Fruit fly (Drosophila melanogaster) whole organism, prepupa: ENCODE data around the gene CG14883.

Source experiments
- CG10669 ChIP-seq: fragments of 200-800 bp; sonication (Bioruptor generic); optimal IDR thresholded peaks from 3 replicates; lab custom pipeline; 2018; ENCODE audit warnings: missing biosample characterization, mild to moderate bottlenecking, missing genetic modification characterization, moderate library complexity
- CG11294 ChIP-seq: fragments of 200-800 bp; sonication (Bioruptor generic); IDR thresholded peaks from 2 replicates; pipeline ENCODE4 v1.3.6; 2022; ENCODE audit warnings: missing biosample characterization, missing genetic modification characterization
- CG11762 ChIP-seq: fragments of 200-800 bp; sonication (Bioruptor generic); optimal IDR thresholded peaks from 3 replicates; lab custom pipeline; 2016; ENCODE audit warnings: missing biosample characterization, missing genetic modification characterization; ENCODE audit not compliant: insufficient read depth
- CG11902 ChIP-seq: fragments of 200-800 bp; sonication (Bioruptor generic); optimal IDR thresholded peaks from 3 replicates; lab custom pipeline; 2016; ENCODE audit warnings: missing biosample characterization, missing genetic modification characterization
- CG15336 ChIP-seq: fragments of 200-800 bp; sonication (Bioruptor generic); IDR thresholded peaks from 2 replicates; pipeline ENCODE4 v1.3.6; 2022; ENCODE audit warnings: missing biosample characterization, missing genetic modification characterization
- CG1621 ChIP-seq: fragments of 200-800 bp; sonication (Bioruptor generic); optimal IDR thresholded peaks from 3 replicates; lab custom pipeline; 2018; ENCODE audit warnings: missing biosample characterization, mild to moderate bottlenecking, missing genetic modification characterization
- CG32006 ChIP-seq: fragments of 200-800 bp; sonication (Bioruptor generic); optimal IDR thresholded peaks from 3 replicates; lab custom pipeline; 2017; ENCODE audit warnings: missing biosample characterization, mild to moderate bottlenecking, missing genetic modification characterization
- CG3919 ChIP-seq: fragments of 200-800 bp; sonication (Bioruptor generic); optimal IDR thresholded peaks from 3 replicates; lab custom pipeline; 2016; ENCODE audit warnings: missing biosample characterization, missing genetic modification characterization
- CG4318 ChIP-seq: fragments of 200-800 bp; sonication (Bioruptor generic); optimal IDR thresholded peaks from 3 replicates; lab custom pipeline; 2017; ENCODE audit warnings: missing biosample characterization, mild to moderate bottlenecking, missing genetic modification characterization
- CG6163 ChIP-seq: fragments of 200-800 bp; sonication (Bioruptor generic); IDR thresholded peaks from 3 replicates; pipeline ENCODE4 v1.3.6; 2022; ENCODE audit warnings: missing biosample characterization, missing genetic modification characterization
- CG6276 ChIP-seq: fragments of 200-800 bp; sonication (Bioruptor generic); optimal IDR thresholded peaks from 2 replicates; lab custom pipeline; 2017; ENCODE audit warnings: missing biosample characterization, mild to moderate bottlenecking, missing genetic modification characterization
- CG6792 ChIP-seq: fragments of 200-800 bp; sonication (Bioruptor generic); optimal IDR thresholded peaks from 3 replicates; lab custom pipeline; 2016; ENCODE audit warnings: missing biosample characterization, missing genetic modification characterization
- CG6808 ChIP-seq: fragments of 200-800 bp; sonication (Bioruptor generic); optimal IDR thresholded peaks from 3 replicates; lab custom pipeline; 2017; ENCODE audit warnings: missing biosample characterization, missing genetic modification characterization, mild to moderate bottlenecking, moderate library complexity, missing genetic modification reagents
- CG6854 ChIP-seq: fragments of 200-800 bp; sonication (Bioruptor generic); optimal IDR thresholded peaks from 2 replicates; lab custom pipeline; 2017; ENCODE audit warnings: missing biosample characterization, mild to moderate bottlenecking, missing genetic modification characterization
- CG7368 ChIP-seq: fragments of 200-800 bp; sonication (Bioruptor generic); optimal IDR thresholded peaks from 3 replicates; lab custom pipeline; 2016; ENCODE audit warnings: missing biosample characterization, missing genetic modification characterization
- CG8632 ChIP-seq: fragments of 200-800 bp; sonication (Bioruptor generic); optimal IDR thresholded peaks from 3 replicates; lab custom pipeline; 2016; ENCODE audit warnings: missing biosample characterization, missing genetic modification characterization
- CG9139 ChIP-seq: fragments of 200-800 bp; sonication (Bioruptor generic); optimal IDR thresholded peaks from 3 replicates; lab custom pipeline; 2017; ENCODE audit warnings: missing biosample characterization, mild to moderate bottlenecking, missing genetic modification characterization
- Eip78C ChIP-seq: fragments of 200-800 bp; sonication (Bioruptor generic); peaks from one replicate; lab custom pipeline; 2016; ENCODE audit warnings: missing biosample characterization, missing genetic modification characterization
- Eip93F ChIP-seq: fragments of 200-800 bp; sonication (Bioruptor generic); optimal IDR thresholded peaks from 2 replicates; lab custom pipeline; 2016; ENCODE audit warnings: missing biosample characterization, mild to moderate bottlenecking, missing genetic modification characterization
- Ets21C ChIP-seq: fragments of 200-800 bp; sonication (Bioruptor generic); optimal IDR thresholded peaks from 3 replicates; lab custom pipeline; 2016; ENCODE audit warnings: missing biosample characterization, missing genetic modification characterization
- Ets96B ChIP-seq: fragments of 200-800 bp; optimal IDR thresholded peaks from 2 replicates; lab custom pipeline; 2019; ENCODE audit warnings: missing biosample characterization, mild to moderate bottlenecking, missing genetic modification characterization, moderate library complexity
- Hr39 ChIP-seq: fragments of 200-800 bp; sonication (Bioruptor generic); optimal IDR thresholded peaks from 2 replicates; lab custom pipeline; 2016; ENCODE audit warnings: missing biosample characterization, missing genetic modification characterization
- Hr4 ChIP-seq: fragments of 200-800 bp; sonication (Bioruptor generic); optimal IDR thresholded peaks from 3 replicates; lab custom pipeline; 2016; ENCODE audit warnings: missing biosample characterization, missing genetic modification characterization
- Lpt ChIP-seq: fragments of 200-800 bp; sonication (Bioruptor generic); optimal IDR thresholded peaks from 3 replicates; lab custom pipeline; 2016; ENCODE audit warnings: missing biosample characterization, missing genetic modification characterization
- Sox102F ChIP-seq: fragments of 200-800 bp; sonication (Bioruptor generic); optimal IDR thresholded peaks from 2 replicates; lab custom pipeline; 2016; ENCODE audit warnings: missing biosample characterization, mild to moderate bottlenecking, missing genetic modification characterization
- Sox14 ChIP-seq: fragments of 200-800 bp; sonication (Bioruptor generic); optimal IDR thresholded peaks from 3 replicates; lab custom pipeline; 2016; ENCODE audit warnings: missing biosample characterization, missing genetic modification characterization
- Sox15 ChIP-seq: fragments of 200-800 bp; sonication (Bioruptor generic); optimal IDR thresholded peaks from 3 replicates; lab custom pipeline; 2016; ENCODE audit warnings: missing biosample characterization, missing genetic modification characterization
- achi ChIP-seq: fragments of 200-800 bp; sonication (Bioruptor generic); optimal IDR thresholded peaks from 3 replicates; lab custom pipeline; 2016; ENCODE audit warnings: missing biosample characterization, missing genetic modification characterization
- acj6 ChIP-seq: fragments of 200-800 bp; sonication (Bioruptor generic); optimal IDR thresholded peaks from 3 replicates; lab custom pipeline; 2016; ENCODE audit warnings: missing biosample characterization, missing genetic modification characterization
- cyc ChIP-seq: fragments of 200-800 bp; sonication (Bioruptor generic); optimal IDR thresholded peaks from 3 replicates; lab custom pipeline; 2016; ENCODE audit warnings: missing biosample characterization, missing genetic modification characterization
- dac ChIP-seq: fragments of 200-800 bp; sonication (Bioruptor generic); optimal IDR thresholded peaks from 2 replicates; lab custom pipeline; 2017; ENCODE audit warnings: missing biosample characterization, mild to moderate bottlenecking, missing genetic modification characterization
- dsx ChIP-seq: fragments of 200-800 bp; optimal IDR thresholded peaks from 3 replicates; lab custom pipeline; 2019; ENCODE audit warnings: missing biosample characterization, mild to moderate bottlenecking, missing genetic modification characterization, moderate library complexity; ENCODE audit not compliant: poor library complexity, severe bottlenecking
- esn ChIP-seq: fragments of 200-800 bp; sonication (Bioruptor generic); optimal IDR thresholded peaks from 2 replicates; lab custom pipeline; 2016; ENCODE audit warnings: missing biosample characterization, mild to moderate bottlenecking, missing genetic modification characterization, moderate library complexity
- fd59A ChIP-seq: fragments of 200-800 bp; sonication (Bioruptor generic); optimal IDR thresholded peaks from 2 replicates; lab custom pipeline; 2017; ENCODE audit warnings: missing biosample characterization, mild to moderate bottlenecking, missing genetic modification characterization, missing genetic modification reagents
- fd85E ChIP-seq: fragments of 200-800 bp; sonication (Bioruptor generic); optimal IDR thresholded peaks from 3 replicates; lab custom pipeline; 2016; ENCODE audit warnings: missing biosample characterization, missing genetic modification characterization
- fkh ChIP-seq: fragments of 200-800 bp; sonication (Bioruptor generic); optimal IDR thresholded peaks from 3 replicates; lab custom pipeline; 2017; ENCODE audit warnings: missing biosample characterization, mild to moderate bottlenecking, missing genetic modification characterization, moderate library complexity
- lz ChIP-seq: fragments of 200-800 bp; sonication (Bioruptor generic); optimal IDR thresholded peaks from 3 replicates; lab custom pipeline; 2016; ENCODE audit warnings: missing biosample characterization, missing genetic modification characterization
- pdm3 ChIP-seq: fragments of 200-800 bp; sonication (Bioruptor generic); optimal IDR thresholded peaks from 3 replicates; lab custom pipeline; 2016; ENCODE audit warnings: missing biosample characterization, missing genetic modification characterization
- salr ChIP-seq, 2 experiments: fragments of 200-800 bp; sonication (Bioruptor generic); optimal IDR thresholded peaks; 3 replicates each; lab custom pipeline; 2016 to 2018; ENCODE audit warnings: missing biosample characterization in 2 of 2, missing genetic modification characterization in 2 of 2, mild to moderate bottlenecking in 1 of 2
- spab ChIP-seq: fragments of 200-800 bp; sonication (Bioruptor generic); optimal IDR thresholded peaks from 2 replicates; lab custom pipeline; 2017; ENCODE audit warnings: missing biosample characterization, mild to moderate bottlenecking, missing genetic modification characterization, missing genetic modification reagents
- svp ChIP-seq: fragments of 200-800 bp; sonication (Bioruptor generic); peaks from one replicate; lab custom pipeline; 2016; ENCODE audit warnings: missing biosample characterization, missing genetic modification characterization
- topi ChIP-seq: fragments of 200-800 bp; sonication (Bioruptor generic); optimal IDR thresholded peaks from 3 replicates; lab custom pipeline; 2016; ENCODE audit warnings: missing biosample characterization, missing genetic modification characterization

Gene CG14883

DNA sequence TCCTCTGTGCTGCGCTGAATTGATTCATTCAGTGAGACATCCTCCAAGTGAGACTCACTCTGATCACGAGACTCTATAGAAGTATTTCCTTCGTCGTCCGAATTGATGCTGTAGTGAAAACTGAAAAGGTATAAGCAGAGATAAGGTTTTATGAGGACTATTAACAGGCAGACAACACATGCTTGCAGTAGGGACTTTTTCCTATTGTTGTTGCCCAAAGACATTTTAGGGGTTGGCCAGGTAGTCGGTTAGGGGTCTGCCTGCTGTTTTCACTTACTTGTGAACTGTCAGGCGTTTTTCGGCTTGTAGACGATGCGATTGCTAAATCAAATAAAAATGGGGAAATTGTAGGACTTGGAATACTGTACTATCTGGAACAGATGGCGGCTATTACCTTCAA lies 12.7 kb downstream of the CG14883 start:
- no peak for TF ChIP-seq Ets96B (tag; lab: Kevin White, UChicago)
- no peak for TF ChIP-seq dac (GFP tag; lab: Kevin White, UChicago)
- no peak for TF ChIP-seq topi (GFP tag; lab: Kevin White, UChicago)
- no peak for TF ChIP-seq achi (GFP tag; lab: Kevin White, UChicago)
- no peak for TF ChIP-seq CG6276

DNA sequence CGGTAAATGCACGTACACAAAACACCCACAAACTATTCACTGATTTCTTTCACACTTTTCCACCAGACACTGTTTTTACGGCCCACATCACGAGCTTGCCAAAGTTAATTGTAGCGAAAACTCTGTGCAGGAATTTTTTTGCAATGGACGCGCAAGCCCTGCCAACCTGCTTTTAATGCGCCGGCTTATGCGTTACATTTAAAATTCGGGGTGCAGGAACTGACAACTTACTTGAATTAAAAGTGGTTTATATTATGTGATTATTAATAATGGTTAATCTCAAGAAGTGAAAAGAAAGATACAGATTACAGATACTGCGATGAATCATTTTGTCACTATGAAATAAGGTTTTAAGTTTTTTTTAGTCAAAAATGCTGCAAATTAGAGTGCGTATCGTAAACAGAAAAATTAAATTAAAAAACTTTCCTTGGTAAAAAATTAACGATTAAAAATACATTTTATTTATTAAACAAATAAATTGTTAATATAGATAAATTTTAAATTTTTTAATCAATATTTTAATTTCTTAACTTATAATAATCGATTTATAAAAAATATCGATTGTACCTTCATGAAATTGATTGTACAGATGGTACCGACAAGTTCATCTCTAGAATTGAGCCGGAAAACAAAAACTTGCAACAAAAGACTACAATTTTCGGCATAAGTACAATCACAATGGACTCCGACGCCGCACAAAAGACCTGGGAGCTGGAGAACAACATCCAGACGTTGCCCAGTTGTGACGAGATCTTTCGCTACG lies 13.8 kb downstream of the CG14883 start, which contains the start of the genes CG42232 and CSN5:
Gene CG42232, minus strand, starts transcription at position 163 of the 763 bp plus-strand sequence.
Gene CSN5, plus strand, starts transcription at position 599 of the 763 bp plus-strand sequence.
- TF ChIP-seq CG6808 (GFP tag; lab: Kevin White, UChicago): no peak
- no peak for TF ChIP-seq CG11294 (GFP tag; lab: Robert Waterston, UW)
- TF ChIP-seq CG6792 (GFP tag; lab: Kevin White, UChicago): peak; percentile 57
- no peak for TF ChIP-seq fkh (GFP tag; lab: Kevin White, UChicago)
- TF ChIP-seq Eip78C (GFP tag; lab: Kevin White, UChicago): no peak
- no peak for TF ChIP-seq topi (GFP tag; lab: Kevin White, UChicago)
- peak; percentile 3 for TF ChIP-seq CG11762 (GFP tag; lab: Kevin White, UChicago)
- TF ChIP-seq Hr39 (GFP tag; lab: Kevin White, UChicago): no peak
- TF ChIP-seq svp: no peak
- no peak for TF ChIP-seq CG32006 (GFP tag; lab: Kevin White, UChicago)
- no peak for TF ChIP-seq CG4318 (GFP tag; lab: Kevin White, UChicago)
- no peak for TF ChIP-seq Eip93F
- no peak for TF ChIP-seq fd59A (GFP tag; lab: Kevin White, UChicago)
- TF ChIP-seq dsx: no peak
- TF ChIP-seq CG7368 (GFP tag; lab: Kevin White, UChicago): no peak
- TF ChIP-seq Ets21C (GFP tag; lab: Kevin White, UChicago): no peak
- TF ChIP-seq achi (GFP tag; lab: Kevin White, UChicago): no peak
- TF ChIP-seq Sox102F (GFP tag; lab: Kevin White, UChicago): no peak
- TF ChIP-seq acj6 (GFP tag; lab: Kevin White, UChicago): no peak
- TF ChIP-seq CG9139: no peak
- TF ChIP-seq Sox14 (GFP tag; lab: Kevin White, UChicago): no peak
- TF ChIP-seq CG1621 (tag; lab: Kevin White, UChicago): no peak
- TF ChIP-seq pdm3 (GFP tag; lab: Kevin White, UChicago): no peak
- no peak for TF ChIP-seq esn (GFP tag; lab: Kevin White, UChicago)
- no peak for TF ChIP-seq CG8632 (GFP tag; lab: Kevin White, UChicago)
- no peak for TF ChIP-seq dac (GFP tag; lab: Kevin White, UChicago)
- TF ChIP-seq fd85E (GFP tag; lab: Kevin White, UChicago): no peak
- TF ChIP-seq CG6854 (GFP tag; lab: Kevin White, UChicago): no peak
- no peak for TF ChIP-seq salr (GFP tag; optimal IDR thresholded peaks at IDR 0.05; lab: Kevin White, UChicago)
- TF ChIP-seq spab: no peak
- no peak for TF ChIP-seq cyc
- TF ChIP-seq CG6163 (GFP tag; lab: Robert Waterston, UW): peak; percentile 35; the same call in 1 of the 3 replicates
- no peak for TF ChIP-seq Lpt
- TF ChIP-seq lz (GFP tag; lab: Kevin White, UChicago): no peak
- TF ChIP-seq CG15336 (GFP tag; lab: Robert Waterston, UW): no peak
- no peak for TF ChIP-seq CG10669
- peak; percentile 18 for TF ChIP-seq CG11902 (GFP tag; lab: Kevin White, UChicago)
- no peak for TF ChIP-seq Hr4 (GFP tag; lab: Kevin White, UChicago)
- TF ChIP-seq CG3919 (GFP tag; lab: Kevin White, UChicago): no peak
- peak; percentile 54 for TF ChIP-seq Sox15 (GFP tag; lab: Kevin White, UChicago)
